Worm (Caenorhabditis elegans) whole organism, L3 larva: ENCODE data around the gene rgs-5.

Source experiments
- R02D3.7 ChIP-seq: fragments of 150-350 bp; optimal IDR thresholded peaks from 2 replicates; lab custom pipeline; 2014; ENCODE audit warnings: missing biosample characterization, missing genetic modification characterization
- ZK546.5 ChIP-seq: sonication (generic microtip); optimal IDR thresholded peaks from 2 replicates; lab custom pipeline; 2017; ENCODE audit warnings: missing biosample characterization, missing genetic modification characterization
- ama-1 ChIP-seq: fragments of 150-350 bp; optimal IDR thresholded peaks from 2 replicates; lab custom pipeline; 2018
- ceh-16 ChIP-seq: sonication (generic microtip); optimal IDR thresholded peaks from 2 replicates; lab custom pipeline; 2017; ENCODE audit warnings: missing biosample characterization, missing genetic modification characterization
- elt-2 ChIP-seq: sonication (generic microtip); optimal IDR thresholded peaks from 2 replicates; lab custom pipeline; 2016; ENCODE audit warnings: missing genetic modification reagents, mild to moderate bottlenecking, missing genetic modification characterization, missing compliant biosample characterization
- elt-3 ChIP-seq, 3 experiments: fragments of 150-350 bp in 1 of 3; sonication (generic microtip) in 2 of 3; optimal IDR thresholded peaks; 2 replicates in 2 of 3; 4 replicates in 1 of 3; lab custom pipeline; 2014 to 2017; ENCODE audit warnings: missing biosample characterization in 3 of 3, missing genetic modification characterization in 3 of 3
- lin-39 ChIP-seq: fragments of 150-350 bp; optimal IDR thresholded peaks from 2 replicates; lab custom pipeline; 2018; ENCODE audit warnings: missing biosample characterization, missing genetic modification reagents, missing genetic modification characterization
- nhr-12 ChIP-seq: fragments of 150-350 bp; optimal IDR thresholded peaks from 2 replicates; lab custom pipeline; 2014; ENCODE audit warnings: missing biosample characterization, missing genetic modification characterization
- nhr-237 ChIP-seq: fragments of 150-350 bp; optimal IDR thresholded peaks from 2 replicates; lab custom pipeline; 2014; ENCODE audit warnings: missing biosample characterization, missing genetic modification characterization
- nhr-28 ChIP-seq: fragments of 150-350 bp; optimal IDR thresholded peaks from 2 replicates; lab custom pipeline; 2014; ENCODE audit warnings: missing biosample characterization, missing genetic modification characterization
- pqm-1 ChIP-seq: fragments of 150-350 bp; optimal IDR thresholded peaks from 2 replicates; lab custom pipeline; 2017; ENCODE audit warnings: missing biosample characterization, missing genetic modification characterization, inconsistent platforms
- tbx-2 ChIP-seq: sonication (generic microtip); optimal IDR thresholded peaks from 2 replicates; lab custom pipeline; 2016; ENCODE audit warnings: mild to moderate bottlenecking, missing genetic modification characterization, missing compliant biosample characterization
- unc-62 ChIP-seq: fragments of 150-350 bp; sonication (generic microtip); optimal IDR thresholded peaks from 4 replicates; lab custom pipeline; 2014; ENCODE audit warnings: missing biosample characterization, missing genetic modification reagents, missing genetic modification characterization
- ztf-11 ChIP-seq: fragments of 150-350 bp; optimal IDR thresholded peaks from 2 replicates; lab custom pipeline; 2014; ENCODE audit warnings: missing biosample characterization, missing genetic modification characterization

DNA sequence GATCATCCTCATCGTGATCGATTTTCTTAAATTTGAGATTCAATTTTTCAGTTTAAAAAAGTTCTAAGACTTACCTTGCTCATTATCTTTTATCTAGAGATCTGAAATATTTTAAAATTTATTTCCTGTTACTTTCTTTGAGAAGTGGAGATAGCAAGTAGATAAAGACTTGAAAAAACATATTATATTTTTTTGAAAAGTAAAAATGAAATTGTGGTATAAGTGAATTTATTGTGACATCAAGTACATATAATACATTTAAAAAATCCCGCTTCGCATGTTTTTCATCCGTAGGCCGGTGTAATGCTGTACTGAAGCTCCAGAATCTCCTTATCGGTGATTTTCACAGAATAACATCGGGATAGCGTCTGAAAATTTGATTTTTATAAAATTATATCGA, 1.1 kb upstream of the rgs-5 start, which contains the start of gene B0336.7:
- TF ChIP-seq elt-3 (tag; optimal IDR thresholded peaks at IDR 0.05; lab: Kevin White, UChicago): no peak
- TF ChIP-seq pqm-1 (tag; lab: Kevin White, UChicago): no peak
- TF ChIP-seq unc-62 (GFP tag; lab: Kevin White, UChicago): no peak
- no peak for TF ChIP-seq ZK546.5 (tag; lab: Kevin White, UChicago)
- TF ChIP-seq nhr-28 (tag; lab: Kevin White, UChicago): no peak
- no peak for TF ChIP-seq elt-2 (tag; lab: Kevin White, UChicago)
- TF ChIP-seq nhr-12: no peak
- TF ChIP-seq lin-39 (tag; lab: Kevin White, UChicago): no peak
- TF ChIP-seq tbx-2 (tag; lab: Kevin White, UChicago): no peak
- TF ChIP-seq ztf-11: no peak
- no peak for TF ChIP-seq ceh-16 (tag; lab: Kevin White, UChicago)
- TF ChIP-seq nhr-237 (tag; lab: Kevin White, UChicago): no peak
- no peak for TF ChIP-seq ama-1
- TF ChIP-seq R02D3.7 (tag; lab: Kevin White, UChicago): no peak
